Worm (Caenorhabditis elegans): ENCODE measurements around the gene T19B10.5.

The T19B10.5 gene

DNA sequence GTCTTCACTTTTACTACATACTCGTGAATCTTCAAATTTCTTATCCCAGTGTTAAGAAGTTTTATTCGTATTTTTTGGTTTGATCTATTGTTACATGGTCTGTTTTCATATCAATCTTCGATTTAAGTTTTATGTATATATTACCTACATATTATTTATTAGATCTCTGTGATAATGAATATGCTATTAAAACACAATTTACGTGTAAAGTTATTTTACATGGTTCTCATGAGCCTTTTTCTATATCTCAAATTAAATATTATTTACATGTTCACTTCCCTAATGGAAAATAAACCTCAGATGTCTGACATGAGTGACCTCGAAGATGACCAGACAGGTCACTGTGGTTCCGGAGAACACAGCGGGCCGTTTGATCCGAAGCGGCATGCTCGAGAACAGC, 10.1 kb downstream of the T19B10.5 start, which contains the start of gene mxl-1:
TSS of gene mxl-1 (plus strand) at position 301 of the 400 bp plus-strand sequence.
- TF ChIP-seq cnd-1 (tag; optimal IDR thresholded peaks at IDR 0.05) (no peak), sptf-1 (tag; optimal IDR thresholded peaks at IDR 0.05) (no peak), mep-1 (tag; optimal IDR thresholded peaks at IDR 0.05) (no peak)

DNA sequence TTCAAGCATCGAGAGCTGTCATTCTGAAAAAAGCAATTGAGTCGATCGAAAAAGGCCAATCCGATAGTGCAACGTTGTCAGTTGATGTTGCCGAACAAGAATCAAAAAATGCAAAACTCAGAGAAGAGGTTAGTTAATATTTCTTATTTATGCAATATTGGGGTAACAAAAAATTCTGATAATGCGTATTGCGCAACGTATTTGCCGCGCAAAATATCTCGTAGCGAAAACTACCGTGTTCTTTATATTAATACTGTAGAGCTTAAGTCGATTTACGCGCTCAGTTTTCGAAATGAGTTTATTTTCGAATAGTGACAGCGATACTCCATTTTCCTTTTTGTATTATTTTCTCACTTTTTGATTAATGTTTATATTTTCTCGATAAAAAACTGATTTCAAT, 10.6 kb downstream of the T19B10.5 start:
- no peak for TF ChIP-seq ces-1 (GFP tag; optimal IDR thresholded peaks at IDR 0.05)
- TF ChIP-seq mep-1 (tag; optimal IDR thresholded peaks at IDR 0.05) = no peak
- no peak for TF ChIP-seq nhr-12 (tag; optimal IDR thresholded peaks at IDR 0.05)
- peak; percentile 59 for TF ChIP-seq zip-8 (tag; optimal IDR thresholded peaks at IDR 0.05)

DNA sequence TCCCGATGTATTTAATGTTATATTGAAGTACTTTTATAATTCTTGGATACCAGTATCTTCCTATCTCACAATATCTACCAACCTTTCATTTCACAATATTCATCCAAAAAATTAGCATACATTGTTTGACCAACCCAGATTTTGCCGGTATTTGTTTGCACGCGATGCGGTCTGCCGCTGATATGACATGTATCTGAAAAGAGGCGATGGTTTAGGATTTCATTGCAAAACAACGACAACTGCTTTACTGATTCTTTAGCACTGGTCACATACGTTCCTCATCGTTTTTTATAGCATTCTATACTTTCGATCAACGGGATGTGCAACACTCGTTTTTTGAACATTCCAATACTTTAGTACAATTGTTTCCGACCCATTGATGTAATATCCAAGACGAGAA, 13.4 kb downstream of the T19B10.5 start, which contains the start of gene mam-4:
TSS of gene mam-4 (plus strand) at position 301 of the 400 bp plus-strand sequence.
- TF ChIP-seq mep-1 (tag; optimal IDR thresholded peaks at IDR 0.05) (no peak), lsy-2 (tag; optimal IDR thresholded peaks at IDR 0.05) (no peak), ham-2 (GFP tag; optimal IDR thresholded peaks at IDR 0.05) (no peak), lin-32 (GFP tag; optimal IDR thresholded peaks at IDR 0.05) (no peak), cnd-1 (tag; optimal IDR thresholded peaks at IDR 0.05) (no peak), unc-62 (GFP tag; optimal IDR thresholded peaks at IDR 0.05) (no peak), unc-39 (tag; optimal IDR thresholded peaks at IDR 0.05) (no peak), elt-3 (tag; optimal IDR thresholded peaks at IDR 0.05) (no peak), elt-1 (tag; optimal IDR thresholded peaks at IDR 0.05; ENCODE audit: borderline replicate concordance, insufficient read depth) (no peak), zip-8 (tag; optimal IDR thresholded peaks at IDR 0.05) (no peak), nhr-76 (tag; optimal IDR thresholded peaks at IDR 0.05) (no peak)

DNA sequence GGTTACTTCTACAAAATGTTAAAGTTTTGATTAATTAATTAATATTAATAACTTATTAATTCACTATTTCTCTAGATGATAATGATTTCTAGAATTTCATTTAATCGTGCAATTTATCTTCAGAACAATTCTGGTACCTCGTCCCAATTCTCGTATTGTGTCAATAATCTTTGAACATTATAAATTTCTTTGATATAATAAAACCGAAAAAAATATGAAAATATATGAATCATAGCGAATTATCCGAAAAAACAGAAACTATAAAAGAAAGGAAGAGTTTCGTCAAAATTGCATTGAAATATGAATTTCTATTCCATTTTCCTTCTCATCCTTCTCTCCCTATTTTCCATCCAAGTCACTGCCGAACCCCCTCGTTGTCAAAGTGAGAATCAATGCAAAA, 16.3 kb downstream of the T19B10.5 start, which contains the start of gene T19B10.12:
TSS of gene T19B10.12 (plus strand) at position 301 of the 400 bp plus-strand sequence.
- TF ChIP-seq mep-1 (tag; optimal IDR thresholded peaks at IDR 0.05) (no peak), ces-1 (GFP tag; optimal IDR thresholded peaks at IDR 0.05) (no peak), cnd-1 (tag; optimal IDR thresholded peaks at IDR 0.05) (no peak), lsy-2 (tag; optimal IDR thresholded peaks at IDR 0.05) (no peak), hlh-1 (tag; optimal IDR thresholded peaks at IDR 0.05) (no peak), nhr-2 (tag; optimal IDR thresholded peaks at IDR 0.05) (no peak), ztf-11 (tag; optimal IDR thresholded peaks at IDR 0.05) (no peak), ceh-83 (GFP tag; optimal IDR thresholded peaks at IDR 0.05) (no peak), bed-3 (GFP tag; optimal IDR thresholded peaks at IDR 0.05) (no peak), nhr-28 (tag; optimal IDR thresholded peaks at IDR 0.05) (no peak), elt-3 (tag; optimal IDR thresholded peaks at IDR 0.05) (no peak), lin-32 (GFP tag; optimal IDR thresholded peaks at IDR 0.05) (no peak)

DNA sequence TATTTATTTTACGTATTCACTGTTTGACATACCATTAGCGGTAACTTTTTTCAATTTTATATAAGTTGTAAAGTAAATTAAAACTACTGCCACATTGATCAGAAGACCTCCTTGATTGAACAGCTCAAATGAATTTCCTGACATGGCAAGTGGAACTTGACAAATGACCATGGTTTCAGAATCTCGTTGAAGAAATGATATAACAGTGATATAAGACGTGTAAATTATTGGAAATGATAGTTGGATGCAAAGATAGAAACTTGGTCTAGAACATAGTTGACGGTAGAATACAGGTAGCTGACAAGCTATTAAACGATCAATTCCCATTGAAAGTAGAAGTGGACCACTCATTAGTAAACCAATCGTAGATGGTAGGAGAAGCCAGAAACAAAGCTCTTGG, 17.3 kb downstream of the T19B10.5 start:
- TF ChIP-seq mls-2 (tag; optimal IDR thresholded peaks at IDR 0.05) = no peak
- TF ChIP-seq lsy-2 (tag; optimal IDR thresholded peaks at IDR 0.05) = no peak
- TF ChIP-seq zip-8 (tag; optimal IDR thresholded peaks at IDR 0.05) = no peak
- TF ChIP-seq lin-32 (GFP tag; optimal IDR thresholded peaks at IDR 0.05) = no peak
- no peak for TF ChIP-seq M03D4.4 (tag; optimal IDR thresholded peaks at IDR 0.05)
- no peak for TF ChIP-seq snpc-4 (tag; optimal IDR thresholded peaks at IDR 0.05)
- no peak for TF ChIP-seq elt-1 (tag; optimal IDR thresholded peaks at IDR 0.05; ENCODE audit: borderline replicate concordance, insufficient read depth)
- no peak for TF ChIP-seq unc-120 (tag; optimal IDR thresholded peaks at IDR 0.05; ENCODE audit: poor library complexity, severe bottlenecking)
- no peak for TF ChIP-seq unc-62 (GFP tag; optimal IDR thresholded peaks at IDR 0.05)
- TF ChIP-seq mep-1 (tag; optimal IDR thresholded peaks at IDR 0.05) = no peak
- TF ChIP-seq ham-2 (GFP tag; optimal IDR thresholded peaks at IDR 0.05) = no peak
- no peak for TF ChIP-seq blmp-1 (tag; optimal IDR thresholded peaks at IDR 0.05)
- TF ChIP-seq unc-39 (tag; optimal IDR thresholded peaks at IDR 0.05) = no peak
- TF ChIP-seq nhr-237 (tag; optimal IDR thresholded peaks at IDR 0.05) = no peak
- no peak for TF ChIP-seq hlh-1 (tag; optimal IDR thresholded peaks at IDR 0.05)
- no peak for TF ChIP-seq nhr-12 (tag; optimal IDR thresholded peaks at IDR 0.05)
- no peak for TF ChIP-seq lin-13 (tag; optimal IDR thresholded peaks at IDR 0.05)
- no peak for TF ChIP-seq cnd-1 (tag; optimal IDR thresholded peaks at IDR 0.05)

DNA sequence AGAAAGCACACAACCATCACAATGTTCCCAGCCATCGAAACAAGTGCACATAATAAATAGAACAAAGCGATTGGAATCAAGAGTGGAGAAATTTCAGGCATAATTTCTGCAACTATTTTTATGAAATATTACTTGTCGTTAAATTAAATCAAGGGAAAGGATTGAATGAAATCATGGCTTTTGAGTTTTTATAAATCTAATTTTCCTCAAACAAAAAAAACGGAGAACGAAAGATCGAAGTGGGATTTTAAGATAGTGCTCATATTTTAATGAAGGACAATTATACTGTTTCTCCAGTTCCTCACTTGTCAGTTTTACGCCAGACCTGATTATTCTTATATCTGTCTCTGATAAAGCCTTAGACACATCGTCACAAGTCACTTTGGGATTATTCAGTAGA, 18.0 kb downstream of the T19B10.5 start, which contains the start of gene srsx-33:
TSS of gene srsx-33 (minus strand) at position 101 of the 400 bp plus-strand sequence.
- no peak for TF ChIP-seq hlh-1 (tag; optimal IDR thresholded peaks at IDR 0.05)
- TF ChIP-seq ham-2 (GFP tag; optimal IDR thresholded peaks at IDR 0.05) = no peak
- TF ChIP-seq mab-5 (tag; optimal IDR thresholded peaks at IDR 0.05) = no peak
- TF ChIP-seq elt-1 (tag; optimal IDR thresholded peaks at IDR 0.05; ENCODE audit: borderline replicate concordance, insufficient read depth) = no peak
- no peak for TF ChIP-seq M03D4.4 (tag; optimal IDR thresholded peaks at IDR 0.05)
- no peak for TF ChIP-seq ces-1 (GFP tag; optimal IDR thresholded peaks at IDR 0.05)
- TF ChIP-seq tbx-8 (GFP tag; optimal IDR thresholded peaks at IDR 0.05) = no peak
